Worm (Caenorhabditis elegans) whole organism, L3 larva: ENCODE results near the gene ergo-1.

Source experiments
- R02D3.7 ChIP-seq: fragments of 150-350 bp; optimal IDR thresholded peaks from 2 replicates; lab custom pipeline; 2014; ENCODE audit warnings: missing biosample characterization, missing genetic modification characterization
- aly-2 ChIP-seq: fragments of 150-350 bp; optimal IDR thresholded peaks from 2 replicates; lab custom pipeline; 2014; ENCODE audit warnings: missing biosample characterization, missing genetic modification characterization
- ama-1 ChIP-seq: fragments of 150-350 bp; optimal IDR thresholded peaks from 2 replicates; lab custom pipeline; 2018
- ceh-28 ChIP-seq: fragments of 150-350 bp; optimal IDR thresholded peaks from 2 replicates; lab custom pipeline; 2014; ENCODE audit warnings: missing biosample characterization, missing genetic modification reagents, missing genetic modification characterization
- daf-12 ChIP-seq: fragments of 150-350 bp; optimal IDR thresholded peaks from 2 replicates; lab custom pipeline; 2014; ENCODE audit warnings: missing biosample characterization, missing genetic modification reagents, missing genetic modification characterization
- egl-27 ChIP-seq: sonication (generic microtip); optimal IDR thresholded peaks from 4 replicates; lab custom pipeline; 2017; ENCODE audit warnings: missing biosample characterization, missing genetic modification reagents, missing genetic modification characterization
- elt-1 ChIP-seq: fragments of 150-350 bp; optimal IDR thresholded peaks from 2 replicates; lab custom pipeline; 2014; ENCODE audit warnings: missing biosample characterization, missing genetic modification characterization
- elt-2 ChIP-seq: sonication (generic microtip); optimal IDR thresholded peaks from 2 replicates; lab custom pipeline; 2016; ENCODE audit warnings: missing genetic modification reagents, mild to moderate bottlenecking, missing genetic modification characterization, missing compliant biosample characterization
- elt-3 ChIP-seq, 3 experiments: fragments of 150-350 bp in 1 of 3; sonication (generic microtip) in 2 of 3; optimal IDR thresholded peaks; 2 replicates in 2 of 3; 4 replicates in 1 of 3; lab custom pipeline; 2014 to 2017; ENCODE audit warnings: missing biosample characterization in 3 of 3, missing genetic modification characterization in 3 of 3
- eor-1 ChIP-seq, 2 experiments: fragments of 150-350 bp; optimal IDR thresholded peaks; 2 replicates each; lab custom pipeline; 2014 to 2018; ENCODE audit warnings: missing biosample characterization in 2 of 2, missing genetic modification characterization in 2 of 2
- fkh-10 ChIP-seq: sonication (generic microtip); optimal IDR thresholded peaks from 2 replicates; lab custom pipeline; 2017; ENCODE audit warnings: missing biosample characterization, missing genetic modification reagents, missing genetic modification characterization
- fos-1 ChIP-seq: fragments of 150-350 bp; optimal IDR thresholded peaks from 2 replicates; lab custom pipeline; 2014; ENCODE audit warnings: missing biosample characterization, missing genetic modification characterization
- hmg-11 ChIP-seq: sonication (generic microtip); optimal IDR thresholded peaks from 2 replicates; lab custom pipeline; 2016; ENCODE audit warnings: missing genetic modification characterization, missing compliant biosample characterization
- lin-15B ChIP-seq: fragments of 150-350 bp; optimal IDR thresholded peaks from 2 replicates; lab custom pipeline; 2014; ENCODE audit warnings: missing biosample characterization, missing genetic modification characterization
- lin-39 ChIP-seq: fragments of 150-350 bp; optimal IDR thresholded peaks from 2 replicates; lab custom pipeline; 2018; ENCODE audit warnings: missing biosample characterization, missing genetic modification reagents, missing genetic modification characterization
- mml-1 ChIP-seq: fragments of 150-350 bp; sonication (generic microtip); optimal IDR thresholded peaks from 3 replicates; lab custom pipeline; 2014; ENCODE audit warnings: missing biosample characterization, missing genetic modification characterization
- nfya-1 ChIP-seq: sonication (generic microtip); optimal IDR thresholded peaks from 2 replicates; lab custom pipeline; 2017; ENCODE audit warnings: missing genetic modification characterization, mild to moderate bottlenecking, missing compliant biosample characterization, antibody characterized with exemption, moderate library complexity; ENCODE audit not compliant: insufficient read depth
- nhr-11 ChIP-seq: fragments of 150-350 bp; optimal IDR thresholded peaks from 2 replicates; lab custom pipeline; 2014; ENCODE audit warnings: missing biosample characterization, missing genetic modification characterization
- nhr-12 ChIP-seq: fragments of 150-350 bp; optimal IDR thresholded peaks from 2 replicates; lab custom pipeline; 2014; ENCODE audit warnings: missing biosample characterization, missing genetic modification characterization
- nhr-28 ChIP-seq: fragments of 150-350 bp; optimal IDR thresholded peaks from 2 replicates; lab custom pipeline; 2014; ENCODE audit warnings: missing biosample characterization, missing genetic modification characterization
- nhr-43 ChIP-seq: sonication (generic microtip); optimal IDR thresholded peaks from 2 replicates; lab custom pipeline; 2016; ENCODE audit warnings: mild to moderate bottlenecking, missing genetic modification characterization, missing compliant biosample characterization; ENCODE audit not compliant: poor library complexity, severe bottlenecking
- nhr-67 ChIP-seq: fragments of 150-350 bp; optimal IDR thresholded peaks from 2 replicates; lab custom pipeline; 2014; ENCODE audit warnings: missing biosample characterization, missing genetic modification characterization
- nhr-77 ChIP-seq: fragments of 150-350 bp; optimal IDR thresholded peaks from 2 replicates; lab custom pipeline; 2014; ENCODE audit warnings: missing biosample characterization, missing genetic modification characterization
- pha-4 ChIP-seq: fragments of 150-350 bp; optimal IDR thresholded peaks from 2 replicates; lab custom pipeline; 2014; ENCODE audit warnings: missing biosample characterization, missing genetic modification reagents, missing genetic modification characterization
- pqm-1 ChIP-seq: fragments of 150-350 bp; optimal IDR thresholded peaks from 2 replicates; lab custom pipeline; 2017; ENCODE audit warnings: missing biosample characterization, missing genetic modification characterization, inconsistent platforms
- sea-2 ChIP-seq: fragments of 150-350 bp; sonication (generic microtip); optimal IDR thresholded peaks from 4 replicates; lab custom pipeline; 2014; ENCODE audit warnings: missing biosample characterization, missing genetic modification reagents, missing genetic modification characterization
- tbx-2 ChIP-seq: sonication (generic microtip); optimal IDR thresholded peaks from 2 replicates; lab custom pipeline; 2016; ENCODE audit warnings: mild to moderate bottlenecking, missing genetic modification characterization, missing compliant biosample characterization
- unc-39 ChIP-seq: sonication (generic microtip); optimal IDR thresholded peaks from 4 replicates; lab custom pipeline; 2017; ENCODE audit warnings: missing biosample characterization, missing genetic modification characterization
- zag-1 ChIP-seq: fragments of 150-350 bp; optimal IDR thresholded peaks from 2 replicates; lab custom pipeline; 2014; ENCODE audit warnings: missing biosample characterization, missing genetic modification characterization
- ztf-11 ChIP-seq: fragments of 150-350 bp; optimal IDR thresholded peaks from 2 replicates; lab custom pipeline; 2014; ENCODE audit warnings: missing biosample characterization, missing genetic modification characterization
- ztf-4 ChIP-seq: fragments of 150-350 bp; optimal IDR thresholded peaks from 2 replicates; lab custom pipeline; 2014; ENCODE audit warnings: missing biosample characterization, missing genetic modification characterization

Gene ergo-1

DNA sequence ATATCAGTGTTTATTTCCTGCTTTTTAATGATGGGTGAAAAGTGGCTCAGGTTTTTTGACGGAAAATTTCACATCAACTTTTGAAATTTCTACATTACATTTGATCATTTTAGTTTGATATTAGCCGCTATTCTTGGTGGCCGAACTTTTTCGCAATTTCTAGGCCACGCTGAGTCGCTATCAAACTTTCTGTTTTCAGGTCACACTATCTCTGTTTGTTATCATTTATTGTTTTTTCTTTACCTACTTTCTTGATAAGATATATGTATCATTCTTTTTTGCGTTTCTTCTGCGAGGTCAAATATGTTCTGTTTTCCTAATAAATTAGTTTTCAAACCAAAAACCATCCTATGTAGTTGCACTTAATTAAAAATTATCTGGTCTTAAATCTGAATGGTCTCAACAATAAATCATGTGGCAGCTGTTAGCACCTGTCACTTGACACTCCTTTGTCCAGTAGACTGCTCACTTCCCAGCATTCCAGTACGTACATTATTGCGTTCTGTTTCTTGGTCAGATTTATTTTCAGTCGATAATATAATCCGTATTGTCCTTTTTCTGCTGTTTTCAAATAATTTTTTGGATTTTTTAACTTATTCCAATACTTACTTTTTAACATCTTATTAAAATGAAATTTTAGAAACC is 51.7 kb downstream of the ergo-1 start (continued):
- TF ChIP-seq ztf-4 (no peak), pqm-1 (peak; percentile 74)
- TF ChIP-seq, all 47 proteins: peak for 7

DNA sequence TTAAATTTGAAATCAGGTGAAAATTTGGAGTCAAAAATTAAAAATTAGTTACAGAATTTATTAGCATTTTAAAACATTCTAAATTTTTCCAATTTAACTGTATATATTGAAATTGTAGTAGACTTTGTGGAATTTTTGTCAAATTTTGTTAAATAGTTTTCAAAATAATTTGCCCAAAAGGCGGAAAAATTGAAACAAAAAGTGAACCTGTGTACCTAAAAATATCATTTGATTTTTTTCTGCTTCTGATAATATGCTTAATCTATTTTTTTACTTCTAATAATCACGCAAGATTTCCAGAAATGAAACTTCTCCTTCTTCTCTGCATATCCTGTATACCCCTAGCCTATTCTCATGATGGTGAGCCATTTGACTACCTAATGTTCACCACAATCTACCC is 52.7 kb downstream of the ergo-1 start, which contains the start of gene rnst-2:
Gene rnst-2, plus strand, starts transcription at position 301 of the 400 bp plus-strand sequence.
- TF ChIP-seq lin-15B (tag; lab: Kevin White, UChicago) (no peak), elt-1 (tag; lab: Kevin White, UChicago) (no peak), ztf-4 (no peak), pha-4 (tag; lab: Kevin White, UChicago) (no peak), lin-39 (tag; lab: Kevin White, UChicago) (no peak), nfya-1 (tag; lab: Kevin White, UChicago) (no peak), egl-27 (tag; lab: Kevin White, UChicago) (no peak), nhr-77 (tag; lab: Kevin White, UChicago) (no peak), eor-1 (tag; optimal IDR thresholded peaks at IDR 0.05; lab: Kevin White, UChicago) (no peak), unc-39 (tag; lab: Kevin White, UChicago) (no peak), tbx-2 (tag; lab: Kevin White, UChicago) (no peak), fos-1 (tag; lab: Kevin White, UChicago) (no peak), R02D3.7 (no peak), nhr-43 (tag; lab: Kevin White, UChicago) (no peak), hmg-11 (tag; lab: Kevin White, UChicago) (no peak), ceh-28 (tag; lab: Kevin White, UChicago) (no peak)

DNA sequence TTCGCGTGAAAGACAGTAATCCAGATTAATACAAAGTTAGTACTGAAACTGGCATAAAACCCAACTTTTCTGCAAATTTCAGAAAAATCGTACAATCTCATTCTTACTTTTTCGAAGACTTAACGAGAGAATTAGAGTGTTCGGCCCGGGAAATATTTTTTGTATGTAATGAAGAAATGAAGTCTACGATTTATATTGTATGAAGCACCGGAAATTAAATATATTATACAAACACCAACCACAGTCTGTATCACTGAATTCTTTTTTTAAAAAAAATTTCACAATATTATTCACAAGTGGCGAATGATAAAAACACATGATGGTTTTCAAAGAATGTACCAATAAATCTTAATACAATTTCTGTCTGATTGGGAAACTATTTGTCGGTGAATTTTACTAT is 55.9 kb downstream of the ergo-1 start, which contains the start of gene str-67:
Gene str-67, minus strand, starts transcription at position 101 of the 400 bp plus-strand sequence.
- TF ChIP-seq ceh-28 (tag; lab: Kevin White, UChicago) (no peak), fkh-10 (GFP tag; lab: Kevin White, UChicago) (no peak), mml-1 (no peak), nhr-67 (tag; lab: Kevin White, UChicago) (no peak), ztf-11 (tag; lab: Kevin White, UChicago) (no peak), hmg-11 (tag; lab: Kevin White, UChicago) (no peak), pqm-1 (no peak), elt-1 (tag; lab: Kevin White, UChicago) (no peak), sea-2 (GFP tag; lab: Kevin White, UChicago) (no peak), lin-15B (tag; lab: Kevin White, UChicago) (no peak), ztf-4 (no peak), lin-39 (tag; lab: Kevin White, UChicago) (no peak), elt-2 (tag; lab: Kevin White, UChicago) (no peak), ama-1 (lab: Kevin White, UChicago) (no peak), zag-1 (tag; lab: Kevin White, UChicago) (no peak), elt-3 (tag; optimal IDR thresholded peaks at IDR 0.05; lab: Kevin White, UChicago) (no peak), daf-12 (no peak), nhr-12 (tag; lab: Kevin White, UChicago) (no peak), nhr-11 (tag; lab: Kevin White, UChicago) (no peak)

DNA sequence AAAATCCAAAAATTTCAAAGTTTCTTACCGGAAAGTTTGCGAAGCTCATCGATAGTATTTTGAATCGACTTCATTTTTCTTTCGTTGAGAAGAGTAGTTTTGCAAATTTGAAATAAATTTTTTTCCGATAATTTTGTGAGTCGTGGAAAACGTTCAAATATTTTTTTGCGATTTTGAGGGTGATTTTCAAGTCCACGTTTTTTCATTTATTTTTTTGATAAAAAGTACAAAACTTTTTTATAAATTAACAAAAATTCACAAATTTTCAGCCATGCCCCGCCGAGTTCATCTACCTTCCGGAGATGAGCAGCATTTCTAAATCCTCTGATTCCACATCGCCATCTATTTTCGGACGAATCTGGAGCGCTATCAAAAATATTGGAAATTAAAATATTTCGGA is 58.9 kb downstream of the ergo-1 start, which contains the start of gene K10C9.7:
Gene K10C9.7, minus strand, starts transcription at position 101 of the 400 bp plus-strand sequence.
- TF ChIP-seq nhr-67 (tag; lab: Kevin White, UChicago) (no peak), nhr-28 (tag; lab: Kevin White, UChicago) (no peak), elt-3 (tag; optimal IDR thresholded peaks at IDR 0.05; lab: Kevin White, UChicago) (no peak), R02D3.7 (no peak), nhr-12 (tag; lab: Kevin White, UChicago) (no peak), pha-4 (tag; lab: Kevin White, UChicago) (no peak), aly-2 (tag; lab: Kevin White, UChicago) (no peak), lin-39 (tag; lab: Kevin White, UChicago) (no peak), eor-1 (tag; optimal IDR thresholded peaks at IDR 0.05; lab: Kevin White, UChicago) (no peak), daf-12 (no peak), fkh-10 (GFP tag; lab: Kevin White, UChicago) (no peak)
